Worm (Caenorhabditis elegans) whole organism, young adult: ENCODE measurements around the gene srt-39.

Experiments
- B0261.1 ChIP-seq: sonication (generic microtip); optimal IDR thresholded peaks from 2 replicates; lab custom pipeline; 2016; ENCODE audit warnings: mild to moderate bottlenecking, missing genetic modification characterization, moderate library complexity, missing compliant biosample characterization
- B0336.3 ChIP-seq: fragments of 200-800 bp; sonication (Bioruptor generic); IDR thresholded peaks from 2 replicates; pipeline ENCODE4 v1.3.6; 2022; ENCODE audit warnings: missing genetic modification characterization, missing compliant biosample characterization
- C06A6.2 ChIP-seq: fragments of 200-800 bp; sonication (Bioruptor generic); conservative IDR thresholded peaks from 2 replicates; pipeline ENCODE4 v1.3.6; 2022; ENCODE audit warnings: missing genetic modification characterization, missing compliant biosample characterization
- C17E4.6 ChIP-seq: fragments of 200-800 bp; sonication (Bioruptor generic); IDR thresholded peaks from 2 replicates; pipeline ENCODE4 v1.3.6; 2022; ENCODE audit warnings: missing genetic modification reagents, missing genetic modification characterization, missing compliant biosample characterization
- F22D6.2 ChIP-seq: sonication (generic microtip); optimal IDR thresholded peaks from 2 replicates; lab custom pipeline; 2016; ENCODE audit warnings: mild to moderate bottlenecking, missing genetic modification characterization, missing compliant biosample characterization
- F55B11.4 ChIP-seq: sonication (generic microtip); optimal IDR thresholded peaks from 2 replicates; lab custom pipeline; 2016; ENCODE audit warnings: missing compliant biosample characterization, missing genetic modification characterization, borderline replicate concordance; ENCODE audit not compliant: insufficient read depth
- T26A5.8 ChIP-seq: sonication (generic microtip); optimal IDR thresholded peaks from 2 replicates; lab custom pipeline; 2016; ENCODE audit warnings: missing genetic modification characterization, missing compliant biosample characterization
- akir-1 ChIP-seq: fragments of 200-800 bp; sonication (Bioruptor generic); optimal IDR thresholded peaks from 2 replicates; lab custom pipeline; 2018; ENCODE audit warnings: mild to moderate bottlenecking, missing genetic modification characterization, moderate library complexity, missing compliant biosample characterization
- aptf-3 ChIP-seq: fragments of 200-800 bp; sonication (Bioruptor generic); IDR thresholded peaks from 2 replicates; pipeline ENCODE4 v1.3.6; 2022; ENCODE audit warnings: missing genetic modification characterization, missing compliant biosample characterization
- athp-1 ChIP-seq: sonication (generic microtip); optimal IDR thresholded peaks from 2 replicates; lab custom pipeline; 2017; ENCODE audit warnings: mild to moderate bottlenecking, missing genetic modification characterization, missing compliant biosample characterization
- attf-3 ChIP-seq: fragments of 200-800 bp; sonication (Bioruptor generic); conservative IDR thresholded peaks from 2 replicates; pipeline ENCODE4 v1.3.6; 2022; ENCODE audit warnings: missing genetic modification reagents, missing genetic modification characterization, missing compliant biosample characterization
- attf-5 ChIP-seq: fragments of 200-800 bp; sonication (Bioruptor generic); optimal IDR thresholded peaks from 2 replicates; lab custom pipeline; 2018; ENCODE audit warnings: mild to moderate bottlenecking, missing genetic modification characterization, missing compliant biosample characterization
- cebp-1 ChIP-seq, 2 experiments: fragments of 200-800 bp in 1 of 2; sonication (Bioruptor generic) in 1 of 2; sonication (generic microtip) in 1 of 2; IDR thresholded peaks in 1 of 2; optimal IDR thresholded peaks in 1 of 2; 2 replicates each; pipeline versions ENCODE4 v1.3.6 to Lab custom; 2017 to 2022; ENCODE audit warnings: missing compliant biosample characterization in 2 of 2, missing genetic modification characterization in 2 of 2, mild to moderate bottlenecking in 1 of 2, missing genetic modification reagents in 1 of 2, moderate library complexity in 1 of 2
- die-1 ChIP-seq: sonication (generic microtip); optimal IDR thresholded peaks from 2 replicates; lab custom pipeline; 2016; ENCODE audit warnings: missing genotype, mild to moderate bottlenecking, missing genetic modification characterization, missing compliant biosample characterization
- dox-1 ChIP-seq: fragments of 200-800 bp; sonication (Bioruptor generic); IDR thresholded peaks from 2 replicates; pipeline ENCODE4 v1.3.6; 2022; ENCODE audit warnings: missing genetic modification reagents, missing genetic modification characterization, missing compliant biosample characterization
- dpff-1 ChIP-seq: sonication (generic microtip); optimal IDR thresholded peaks from 2 replicates; lab custom pipeline; 2017; ENCODE audit warnings: mild to moderate bottlenecking, missing genetic modification characterization, missing compliant biosample characterization
- egrh-3 ChIP-seq: fragments of 200-800 bp; sonication (Bioruptor generic); IDR thresholded peaks from 2 replicates; pipeline ENCODE4 v1.3.6; 2022; ENCODE audit warnings: missing genetic modification reagents, missing genetic modification characterization, missing compliant biosample characterization
- gei-17 ChIP-seq: fragments of 200-800 bp; sonication (Bioruptor generic); optimal IDR thresholded peaks from 2 replicates; lab custom pipeline; 2018; ENCODE audit warnings: mild to moderate bottlenecking, missing genetic modification characterization, missing compliant biosample characterization
- hlh-12 ChIP-seq: sonication (generic microtip); optimal IDR thresholded peaks from 2 replicates; lab custom pipeline; 2016; ENCODE audit warnings: missing genetic modification characterization, missing compliant biosample characterization
- hmg-1.2 ChIP-seq: fragments of 200-800 bp; sonication (Bioruptor generic); IDR thresholded peaks from 2 replicates; pipeline ENCODE4 v1.3.6; 2022; ENCODE audit warnings: missing genetic modification reagents, missing genetic modification characterization, missing compliant biosample characterization
- hrde-1 ChIP-seq: sonication (generic microtip); optimal IDR thresholded peaks from 2 replicates; lab custom pipeline; 2016; ENCODE audit warnings: missing genetic modification characterization, mild to moderate bottlenecking, missing compliant biosample characterization, moderate library complexity, missing genotype, missing genetic modification reagents, borderline replicate concordance
- let-607 ChIP-seq, 2 experiments: fragments of 200-800 bp in 1 of 2; sonication (Bioruptor generic) in 1 of 2; sonication (generic microtip) in 1 of 2; optimal IDR thresholded peaks; 2 replicates each; lab custom pipeline; 2016 to 2018; ENCODE audit warnings: mild to moderate bottlenecking in 2 of 2, missing compliant biosample characterization in 2 of 2, missing genetic modification characterization in 2 of 2, moderate library complexity in 2 of 2, missing genotype in 1 of 2
- lin-26 ChIP-seq: fragments of 200-800 bp; sonication (Bioruptor generic); IDR thresholded peaks from 2 replicates; pipeline ENCODE4 v1.3.6; 2022; ENCODE audit warnings: missing genetic modification reagents, missing genetic modification characterization, missing compliant biosample characterization
- lin-40 ChIP-seq: sonication (generic microtip); optimal IDR thresholded peaks from 2 replicates; lab custom pipeline; 2016; ENCODE audit warnings: missing genetic modification characterization, mild to moderate bottlenecking, missing compliant biosample characterization, missing genotype, missing genetic modification reagents
- lsl-1 ChIP-seq: fragments of 200-800 bp; sonication (Bioruptor generic); optimal IDR thresholded peaks from 2 replicates; lab custom pipeline; 2018; ENCODE audit warnings: mild to moderate bottlenecking, missing genetic modification characterization, moderate library complexity, missing compliant biosample characterization
- madf-10 ChIP-seq: sonication (generic microtip); optimal IDR thresholded peaks from 2 replicates; lab custom pipeline; 2016; ENCODE audit warnings: mild to moderate bottlenecking, missing genetic modification characterization, missing compliant biosample characterization
- madf-6 ChIP-seq: fragments of 200-800 bp; sonication (Bioruptor generic); IDR thresholded peaks from 2 replicates; pipeline ENCODE4 v1.3.6; 2022; ENCODE audit warnings: missing genetic modification reagents, missing genetic modification characterization, missing compliant biosample characterization
- mxl-1 ChIP-seq: sonication (generic microtip); optimal IDR thresholded peaks from 2 replicates; lab custom pipeline; 2016; ENCODE audit warnings: missing genetic modification characterization, missing compliant biosample characterization
- nhr-27 ChIP-seq: fragments of 200-800 bp; sonication (Bioruptor generic); optimal IDR thresholded peaks from 2 replicates; lab custom pipeline; 2018; ENCODE audit warnings: mild to moderate bottlenecking, missing genetic modification characterization, moderate library complexity, missing compliant biosample characterization
- nhr-80 ChIP-seq: sonication (generic microtip); optimal IDR thresholded peaks from 2 replicates; lab custom pipeline; 2016; ENCODE audit warnings: missing genetic modification characterization, missing compliant biosample characterization
- rec-8 ChIP-seq, 2 experiments: sonication (generic microtip); optimal IDR thresholded peaks; 2 replicates each; lab custom pipeline; 2016; ENCODE audit warnings: mild to moderate bottlenecking in 2 of 2, missing genetic modification characterization in 2 of 2, missing genetic modification reagents in 2 of 2, missing genotype in 2 of 2, missing biosample characterization in 1 of 2, missing compliant biosample characterization in 1 of 2, moderate library complexity in 1 of 2
- sdz-38 ChIP-seq: sonication (generic microtip); optimal IDR thresholded peaks from 2 replicates; lab custom pipeline; 2016; ENCODE audit warnings: missing genotype, missing genetic modification characterization, missing compliant biosample characterization
- snpc-4 ChIP-seq, 5 experiments: fragments of 150-350 bp in 1 of 5; sonication (generic microtip) in 4 of 5; optimal IDR thresholded peaks; 2 replicates each; lab custom pipeline; 2014 to 2018; ENCODE audit warnings: missing genetic modification characterization in 5 of 5, missing biosample characterization in 3 of 5, antibody characterized with exemption in 2 of 5, mild to moderate bottlenecking in 2 of 5, missing compliant biosample characterization in 2 of 5, missing genotype in 2 of 5, moderate library complexity in 2 of 5, missing genetic modification reagents in 1 of 5
- somi-1 ChIP-seq: fragments of 200-800 bp; sonication (Bioruptor generic); optimal IDR thresholded peaks from 2 replicates; lab custom pipeline; 2018; ENCODE audit warnings: mild to moderate bottlenecking, missing genetic modification characterization, missing compliant biosample characterization
- tbp1 ChIP-seq: fragments of 200-800 bp; sonication (Bioruptor generic); optimal IDR thresholded peaks from 2 replicates; lab custom pipeline; 2018; ENCODE audit warnings: mild to moderate bottlenecking, missing genetic modification characterization, missing compliant biosample characterization
- tbx-9 ChIP-seq: sonication (generic microtip); optimal IDR thresholded peaks from 2 replicates; lab custom pipeline; 2016; ENCODE audit warnings: borderline replicate concordance, missing genetic modification characterization, inconsistent platforms, missing compliant biosample characterization
- unc-130 ChIP-seq: sonication (generic microtip); optimal IDR thresholded peaks from 2 replicates; lab custom pipeline; 2016; ENCODE audit warnings: missing genetic modification reagents, missing genetic modification characterization, missing compliant biosample characterization
- xnd-1 ChIP-seq: sonication (generic microtip); optimal IDR thresholded peaks from 2 replicates; lab custom pipeline; 2016; ENCODE audit warnings: missing genotype, missing genetic modification reagents, missing genetic modification characterization, missing compliant biosample characterization
- ztf-6 ChIP-seq: fragments of 200-800 bp; sonication (Bioruptor generic); IDR thresholded peaks from 2 replicates; pipeline ENCODE4 v1.3.6; 2022; ENCODE audit warnings: missing genetic modification reagents, missing genetic modification characterization, missing compliant biosample characterization

srt-39 gene

DNA sequence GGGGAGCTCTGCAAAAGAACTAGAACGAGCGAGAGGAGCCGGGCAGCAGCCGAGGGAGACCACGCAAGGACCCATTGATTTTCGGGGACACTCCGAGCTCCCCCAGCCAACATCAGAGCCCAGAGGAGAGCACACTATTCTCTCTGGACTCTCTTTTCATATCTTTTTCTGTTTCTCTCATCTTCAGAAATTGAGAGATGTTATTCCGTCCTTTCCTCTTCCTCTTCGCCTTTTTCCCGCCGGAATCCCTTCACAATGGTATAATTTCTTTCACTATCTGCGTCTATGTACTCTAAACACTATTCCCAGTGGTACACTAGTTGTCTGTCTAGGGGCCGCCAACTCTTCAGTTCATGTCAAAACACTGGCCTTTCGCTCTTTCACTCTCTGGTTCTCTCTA lies 19.3 kb upstream of the srt-39 start (continued):
- no peak for TF ChIP-seq akir-1 (GFP tag; lab: Kevin White, UChicago)
- TF ChIP-seq dpff-1 = no peak
- 0 out of 2 replicates have a peak, but pooled peaks have one; percentile 28 for TF ChIP-seq B0336.3
- no peak for TF ChIP-seq F55B11.4
- no peak for TF ChIP-seq xnd-1 (tag; lab: Kevin White, UChicago)
- TF ChIP-seq mxl-1 (tag; lab: Kevin White, UChicago) = no peak
- TF ChIP-seq C06A6.2 (GFP tag; lab: Robert Waterston, UW) = no peak
- peak; percentile 20 for TF ChIP-seq madf-10 (tag; lab: Kevin White, UChicago)
- no peak for TF ChIP-seq B0261.1
- no peak for TF ChIP-seq hlh-12 (tag; lab: Kevin White, UChicago)
- TF ChIP-seq lin-26 (GFP tag; lab: Robert Waterston, UW) = no peak
- peak; percentile 1 for TF ChIP-seq tbp1 (GFP tag; lab: Kevin White, UChicago)
- TF ChIP-seq snpc-4 (GFP tag; optimal IDR thresholded peaks at IDR 0.05; lab: Kevin White, UChicago) = no peak
- TF ChIP-seq snpc-4 (tag; optimal IDR thresholded peaks at IDR 0.05; lab: Kevin White, UChicago) = peak in 2 of 4 experiments; percentile 39 to 45
- TF ChIP-seq dox-1 = peak; percentile 72
- peak; percentile 86 for TF ChIP-seq hmg-1.2 (GFP tag; lab: Robert Waterston, UW)
- no peak for TF ChIP-seq rec-8 (tag; optimal IDR thresholded peaks at IDR 0.05; lab: Kevin White, UChicago)
- peak; percentile 82 for TF ChIP-seq egrh-3 (GFP tag; lab: Robert Waterston, UW)
- no peak for TF ChIP-seq sdz-38
- TF ChIP-seq hrde-1 = no peak
- no peak for TF ChIP-seq F22D6.2 (tag; lab: Kevin White, UChicago)
- peak; percentile 58 for TF ChIP-seq lin-40 (tag; lab: Kevin White, UChicago)
- no peak for TF ChIP-seq ztf-6 (GFP tag; lab: Robert Waterston, UW)
- TF ChIP-seq tbx-9 = no peak
- no peak for TF ChIP-seq lsl-1 (GFP tag; lab: Kevin White, UChicago)
- TF ChIP-seq T26A5.8 (tag; lab: Kevin White, UChicago) = no peak
- peak; percentile 43 for TF ChIP-seq attf-3
- no peak for TF ChIP-seq die-1
- TF ChIP-seq somi-1 (GFP tag; lab: Kevin White, UChicago) = peak; percentile 83
- no peak for TF ChIP-seq aptf-3 (GFP tag; lab: Robert Waterston, UW)
- no peak for TF ChIP-seq C17E4.6 (GFP tag; lab: Robert Waterston, UW)
- no peak for TF ChIP-seq nhr-27 (tag; lab: Kevin White, UChicago)
- TF ChIP-seq unc-130 (GFP tag; lab: Kevin White, UChicago) = no peak
- TF ChIP-seq, all 124 proteins: peak for 29

ce11 chrV:12466653-12467052 lies 18.0 kb upstream of the srt-39 start:
- TF ChIP-seq madf-6 (peak; percentile 22; the same call in 1 of the 2 replicates), hlh-12 (tag; lab: Kevin White, UChicago) (no peak), gei-17 (GFP tag; lab: Kevin White, UChicago) (no peak)

DNA sequence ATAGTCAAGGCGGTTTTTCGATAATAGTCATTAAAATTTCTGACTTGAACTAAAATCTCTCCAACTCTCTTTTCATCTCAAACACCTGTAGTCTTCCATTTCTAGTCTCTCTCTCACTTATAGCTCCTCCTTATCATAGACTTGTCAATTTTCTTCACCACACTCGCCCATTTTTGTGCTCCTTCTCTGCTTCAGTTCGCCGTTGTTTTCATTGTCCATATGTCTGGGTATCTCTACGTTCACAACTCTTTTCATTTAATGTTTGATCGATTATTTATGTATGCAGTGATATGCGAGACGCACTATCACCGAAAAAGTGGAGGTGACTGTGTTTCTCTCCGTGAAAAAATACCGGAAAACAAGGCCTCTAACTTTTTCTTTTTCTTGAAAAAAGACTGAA lies 16.9 kb upstream of the srt-39 start:
- TF ChIP-seq attf-5 (peak; percentile 19), let-607 (tag; optimal IDR thresholded peaks at IDR 0.05; lab: Kevin White, UChicago) (peak in 1 of 2 experiments; percentile 3), unc-130 (GFP tag; lab: Kevin White, UChicago) (no peak), cebp-1 (GFP tag; IDR thresholded peaks at IDR 0.05; lab: Robert Waterston, UW) (no peak), cebp-1 (tag; optimal IDR thresholded peaks at IDR 0.05; lab: Kevin White, UChicago) (peak; percentile 22), athp-1 (no peak), nhr-80 (peak; percentile 98), lin-26 (GFP tag; lab: Robert Waterston, UW) (no peak), dox-1 (peak; percentile 45; the same call in 1 of the 2 replicates)
- TF ChIP-seq, all 124 proteins: peak for 5
